Worm (Caenorhabditis elegans): ENCODE data around the gene sta-2.

- no peak for TF ChIP-seq snpc-4 (tag; optimal IDR thresholded peaks at IDR 0.05)
- TF ChIP-seq lin-39 (tag; optimal IDR thresholded peaks at IDR 0.05), result no peak
- no peak for TF ChIP-seq ZK546.5 (tag; optimal IDR thresholded peaks at IDR 0.05)
- no peak for TF ChIP-seq ces-1 (GFP tag; optimal IDR thresholded peaks at IDR 0.05)
- TF ChIP-seq pha-4 (GFP tag; IDR thresholded peaks at IDR 0.05), result no peak
- TF ChIP-seq pha-4 (tag; optimal IDR thresholded peaks at IDR 0.05), result no peak
- TF ChIP-seq ztf-7 (tag; optimal IDR thresholded peaks at IDR 0.05), result no peak
- no peak for TF ChIP-seq fos-1 (tag; optimal IDR thresholded peaks at IDR 0.05)
Measured at ce11 chrV:9786721-9787131, 45.7 kb downstream of the sta-2 start, which contains the start of gene F46B6.6.

Measured in whole organism, L4 larva.